Fruit fly (Drosophila melanogaster): Measurements from ENCODE around the gene CG14300.
A peak's percentile ranks its signal among the peaks of the same experiment; 100 is the strongest.

CG14300 gene

DNA sequence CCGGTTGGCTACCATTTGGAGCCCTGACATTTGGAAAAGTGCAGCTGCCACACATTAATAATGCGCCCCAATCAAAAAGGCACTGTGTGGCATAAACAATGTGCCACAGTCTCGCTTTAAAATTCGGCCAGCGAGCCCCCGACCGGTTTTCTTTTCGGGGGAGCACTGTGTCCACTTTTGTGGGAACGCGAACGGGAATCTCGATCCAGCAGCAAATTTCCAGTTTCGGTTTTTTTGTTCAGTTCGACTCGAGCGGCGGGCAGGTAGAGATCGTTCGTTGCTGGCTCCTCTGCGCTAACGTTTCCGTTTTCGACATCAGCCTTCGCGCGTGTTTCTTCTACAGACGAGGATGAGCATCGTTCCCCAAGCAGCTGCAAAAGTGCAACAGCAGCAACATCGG is 24.4 kb downstream of the CG14300 start, which contains the start of gene CG7702:
TSS of gene CG7702 (plus strand) at position 239 of the 400 bp plus-strand sequence.
- TF ChIP-seq CG17801 (GFP tag; optimal IDR thresholded peaks at IDR 0.05; ENCODE audit: partially characterized antibody): no peak

DNA sequence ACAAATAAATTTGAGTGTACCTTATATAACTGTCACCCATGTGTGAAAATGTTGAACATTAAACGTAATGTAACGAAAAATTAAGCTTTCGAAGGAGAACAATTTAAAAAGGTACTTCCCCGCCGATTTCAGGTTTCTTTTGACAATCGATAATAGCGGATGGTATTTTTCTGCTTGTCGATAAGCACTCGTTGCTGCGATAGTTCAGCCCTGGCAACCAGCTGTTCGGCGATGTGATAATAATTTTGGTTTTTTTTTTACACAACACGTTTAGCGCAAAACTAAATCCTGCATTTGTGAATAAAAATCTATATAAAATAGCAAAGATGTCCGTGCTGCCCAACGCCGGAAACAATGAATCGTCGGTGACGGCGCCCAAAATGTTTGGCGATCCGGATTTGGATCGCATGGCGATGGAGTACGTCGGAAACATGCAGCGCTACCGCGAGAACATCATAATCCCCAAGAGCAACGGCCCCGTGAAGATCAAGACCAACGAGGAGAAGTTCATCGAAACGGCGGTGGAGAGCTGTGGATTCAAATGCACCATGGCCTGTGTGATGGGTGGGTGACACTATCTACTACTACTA is 25.8 kb downstream of the CG14300 start, which contains the start of gene CG31229:
TSS of gene CG31229 (plus strand) at position 194 of the 590 bp plus-strand sequence.
- no peak for TF ChIP-seq CG17801 (GFP tag; optimal IDR thresholded peaks at IDR 0.05; ENCODE audit: partially characterized antibody)

DNA sequence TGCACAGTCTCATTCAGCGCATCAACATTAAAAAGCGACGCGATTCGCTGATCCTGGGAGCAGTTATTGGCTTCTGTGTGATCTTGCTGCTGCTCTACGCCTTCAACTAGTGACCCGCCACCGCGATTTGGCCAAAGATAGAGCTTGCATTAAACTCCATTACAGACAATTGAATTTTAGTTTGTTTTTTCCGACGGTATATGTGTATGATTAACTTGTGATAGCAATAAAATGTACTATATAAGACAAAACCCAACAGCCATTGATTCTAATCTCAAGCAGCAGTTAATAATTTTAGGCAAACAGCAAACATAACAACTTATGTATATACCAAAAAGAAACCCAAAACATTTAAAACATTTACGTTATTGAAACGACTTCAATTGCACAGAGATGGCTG is 28.4 kb downstream of the CG14300 start, which contains the start of gene CG31231:
TSS of gene CG31231 (plus strand) at position 301 of the 400 bp plus-strand sequence.
- TF ChIP-seq CG17801 (GFP tag; optimal IDR thresholded peaks at IDR 0.05; ENCODE audit: partially characterized antibody): no peak

dm6 chr3R:18663525-18663924 is 30.0 kb downstream of the CG14300 start, which contains the start of the genes Cpsf73 and Gos28:
Cpsf73 (minus strand) TSS chr3R:18663552.
Gos28 (plus strand) TSS chr3R:18663738.
- TF ChIP-seq CG17801 (GFP tag; optimal IDR thresholded peaks at IDR 0.05; ENCODE audit: partially characterized antibody): peak; percentile 36

DNA sequence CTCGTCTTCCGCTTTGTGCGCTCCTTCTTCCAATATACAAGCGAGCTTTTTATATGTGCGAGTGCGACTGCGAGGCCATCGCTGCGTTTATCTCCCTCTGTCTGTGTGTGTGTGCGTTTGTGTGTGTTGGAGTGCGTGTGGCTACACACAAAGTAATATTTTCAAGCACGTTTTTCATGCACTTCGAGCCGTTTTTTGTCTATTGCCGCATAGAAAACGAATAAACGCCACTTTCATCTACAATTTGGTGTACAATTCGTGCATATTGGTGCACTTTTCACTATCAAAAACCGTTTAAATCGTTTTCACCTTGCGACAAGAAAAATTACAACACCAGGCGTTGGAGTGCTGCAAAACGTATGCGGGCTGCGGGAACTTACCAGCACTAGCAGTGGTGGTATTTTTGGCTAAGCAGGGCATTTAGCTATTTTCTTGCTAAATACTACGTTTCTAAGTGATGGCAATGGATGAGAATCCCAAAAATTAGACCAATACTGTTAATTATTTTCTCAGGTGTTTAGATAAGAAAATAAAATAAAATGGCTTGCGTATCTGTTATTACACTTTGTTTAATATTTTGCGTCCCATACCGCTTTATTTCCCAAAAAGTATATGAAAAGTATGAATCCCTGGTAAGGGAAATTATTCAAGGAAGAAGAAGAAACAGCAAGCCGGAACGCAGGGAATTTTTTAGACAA is 34.4 kb downstream of the CG14300 start, which contains the start of the genes CG31224 and CstF64:
TSS of gene CG31224 (minus strand) at position 365 of the 698 bp plus-strand sequence.
TSS of gene CstF64 (plus strand) at position 674 of the 698 bp plus-strand sequence.
- TF ChIP-seq CG17801 (GFP tag; optimal IDR thresholded peaks at IDR 0.05; ENCODE audit: partially characterized antibody): peak; percentile 65

DNA sequence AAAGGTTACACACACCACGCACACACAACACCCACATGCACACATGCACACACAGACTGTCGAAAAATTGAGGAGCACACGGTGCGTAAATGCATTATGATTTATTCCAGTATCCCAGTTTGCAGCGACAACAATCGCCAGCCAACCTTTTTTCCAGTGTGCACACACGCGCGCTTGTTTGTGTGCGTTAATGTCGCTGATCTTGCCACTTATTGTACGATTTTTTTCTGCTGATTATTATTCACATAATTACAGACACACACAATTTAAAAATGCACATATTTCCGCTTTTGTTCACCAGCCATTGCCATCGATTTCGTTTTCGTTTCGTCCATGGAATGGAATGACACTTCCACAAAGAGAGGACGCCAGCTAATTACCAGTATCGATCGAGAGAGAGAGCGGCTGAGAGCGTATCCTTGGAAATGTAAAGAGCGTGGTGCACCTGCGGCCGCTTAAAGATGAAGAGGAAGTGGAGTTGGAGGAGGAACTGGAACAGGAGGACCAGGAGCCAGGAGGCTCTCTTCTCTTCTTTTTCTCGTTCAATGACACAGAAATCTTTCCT is 35.0 kb downstream of the CG14300 start:
- TF ChIP-seq CG17801 (GFP tag; optimal IDR thresholded peaks at IDR 0.05; ENCODE audit: partially characterized antibody): no peak

DNA sequence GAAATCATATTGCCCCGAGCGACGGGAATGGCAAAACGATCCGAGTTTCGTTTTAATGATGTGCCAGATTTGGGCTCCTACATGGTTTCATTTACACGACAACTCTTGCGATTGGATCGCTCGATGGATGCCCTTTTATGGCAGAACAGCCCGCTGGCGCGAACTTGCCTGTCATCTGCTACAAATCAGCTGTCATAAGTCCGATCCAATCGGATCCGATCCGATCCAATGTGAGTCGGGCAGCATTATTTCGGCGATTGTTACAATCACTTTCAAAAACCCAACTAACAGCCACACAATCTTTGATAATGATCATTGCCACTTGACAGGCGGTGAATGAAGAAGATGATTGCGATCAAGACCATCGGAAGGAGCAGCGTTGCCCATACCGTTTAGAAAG is 49.9 kb downstream of the CG14300 start:
- no peak for TF ChIP-seq CG17801 (GFP tag; optimal IDR thresholded peaks at IDR 0.05; ENCODE audit: partially characterized antibody)

All from ovary, adult (tissue).